Fruit fly (Drosophila melanogaster) S2 (cell line): Measurements from ENCODE around the gene SrpRbeta.

Experiments
- CG8478 ChIP-seq: fragments of >200 bp; optimal IDR thresholded peaks from 2 replicates; lab custom pipeline; 2018
- CTCF ChIP-seq, 2 experiments: fragments of >200 bp; optimal IDR thresholded peaks; 2 replicates each; lab custom pipeline; 2018

dm6 chr3L:8765493-8765892 lies 45.5 kb upstream of the SrpRbeta start:
- TF ChIP-seq CTCF (optimal IDR thresholded peaks at IDR 0.05; lab: Kevin White, UChicago) (no peak), CG8478 (lab: Kevin White, UChicago) (no peak)
